Fruit fly (Drosophila melanogaster) whole organism, embryonic: ENCODE measurements around the gene CG12560.

ENCODE experiments used
- ATbp ChIP-seq: fragments of 200-800 bp; sonication (Bioruptor generic); optimal IDR thresholded peaks from 2 replicates; lab custom pipeline; 2017; ENCODE audit warnings: missing biosample characterization, mild to moderate bottlenecking, missing genetic modification characterization, missing genetic modification reagents
- Asciz ChIP-seq: fragments of 200-800 bp; sonication (Bioruptor generic); optimal IDR thresholded peaks from 2 replicates; lab custom pipeline; 2017; ENCODE audit warnings: missing biosample characterization, mild to moderate bottlenecking, missing genetic modification characterization, missing genetic modification reagents
- Atf3 ChIP-seq: fragments of 200-800 bp; sonication (Bioruptor generic); optimal IDR thresholded peaks from 3 replicates; lab custom pipeline; 2016; ENCODE audit warnings: missing biosample characterization, missing genetic modification characterization
- B-H2 ChIP-seq: fragments of 200-800 bp; sonication (Bioruptor generic); optimal IDR thresholded peaks from 2 replicates; lab custom pipeline; 2018; ENCODE audit warnings: missing biosample characterization, mild to moderate bottlenecking, missing genetic modification characterization
- Bdp1 ChIP-seq: fragments of 200-800 bp; sonication (Bioruptor generic); optimal IDR thresholded peaks from 3 replicates; lab custom pipeline; 2016; ENCODE audit warnings: missing biosample characterization, missing genetic modification characterization
- C15 ChIP-seq: fragments of 200-800 bp; sonication (Bioruptor generic); IDR thresholded peaks from 3 replicates; pipeline ENCODE4 v1.3.6; 2022; ENCODE audit warnings: missing biosample characterization, missing genetic modification characterization
- CG10147 ChIP-seq: fragments of 200-800 bp; sonication (Bioruptor generic); optimal IDR thresholded peaks from 2 replicates; lab custom pipeline; 2019; ENCODE audit warnings: missing biosample characterization, mild to moderate bottlenecking, missing genetic modification characterization, moderate library complexity
- CG11723 ChIP-seq: fragments of 200-800 bp; sonication (Bioruptor generic); optimal IDR thresholded peaks from 2 replicates; lab custom pipeline; 2017; ENCODE audit warnings: missing biosample characterization, mild to moderate bottlenecking, missing genetic modification characterization
- CG1233 ChIP-seq: fragments of 200-800 bp; sonication (Bioruptor generic); optimal IDR thresholded peaks from 4 replicates; lab custom pipeline; 2018; ENCODE audit warnings: missing biosample characterization, mild to moderate bottlenecking, missing genetic modification characterization
- CG15011 ChIP-seq: fragments of 200-800 bp; sonication (Bioruptor generic); optimal IDR thresholded peaks from 3 replicates; lab custom pipeline; 2018; ENCODE audit warnings: missing biosample characterization, mild to moderate bottlenecking, missing genetic modification characterization
- CG17328 ChIP-seq: fragments of 200-800 bp; sonication (Bioruptor generic); IDR thresholded peaks from 2 replicates; pipeline ENCODE4 v1.3.6; 2022; ENCODE audit warnings: missing biosample characterization, missing genetic modification characterization
- CG17359 ChIP-seq: fragments of 200-800 bp; sonication (Bioruptor generic); optimal IDR thresholded peaks from 3 replicates; lab custom pipeline; 2018; ENCODE audit warnings: missing biosample characterization, mild to moderate bottlenecking, missing genetic modification characterization, moderate library complexity
- CG17829 ChIP-seq: fragments of 200-800 bp; optimal IDR thresholded peaks from 2 replicates; lab custom pipeline; 2019; ENCODE audit warnings: missing biosample characterization, mild to moderate bottlenecking, missing genetic modification characterization, moderate library complexity
- CG18764 ChIP-seq: fragments of 200-800 bp; sonication (Bioruptor generic); optimal IDR thresholded peaks from 3 replicates; lab custom pipeline; 2016; ENCODE audit warnings: missing biosample characterization, missing genetic modification characterization
- CG2712 ChIP-seq: fragments of 200-800 bp; optimal IDR thresholded peaks from 3 replicates; lab custom pipeline; 2019; ENCODE audit warnings: missing biosample characterization, mild to moderate bottlenecking, missing genetic modification characterization, moderate library complexity
- CG3281 ChIP-seq: fragments of 200-800 bp; sonication (Bioruptor generic); optimal IDR thresholded peaks from 3 replicates; lab custom pipeline; 2017; ENCODE audit warnings: missing biosample characterization, mild to moderate bottlenecking, missing genetic modification characterization
- CG34376 ChIP-seq: fragments of 200-800 bp; sonication (Bioruptor generic); optimal IDR thresholded peaks from 2 replicates; lab custom pipeline; 2018; ENCODE audit warnings: missing biosample characterization, mild to moderate bottlenecking, missing genetic modification characterization
- CG4328 ChIP-seq: fragments of 200-800 bp; sonication (Bioruptor generic); optimal IDR thresholded peaks from 3 replicates; lab custom pipeline; 2017; ENCODE audit warnings: missing biosample characterization, missing genetic modification reagents, missing genetic modification characterization
- CG4617 ChIP-seq: fragments of 200-800 bp; sonication (Bioruptor generic); optimal IDR thresholded peaks from 3 replicates; lab custom pipeline; 2016; ENCODE audit warnings: missing biosample characterization, missing genetic modification characterization, borderline replicate concordance
- CG4707 ChIP-seq: fragments of 200-800 bp; sonication (Bioruptor generic); optimal IDR thresholded peaks from 2 replicates; lab custom pipeline; 2018; ENCODE audit warnings: missing biosample characterization, mild to moderate bottlenecking, missing genetic modification characterization, moderate library complexity
- CG6689 ChIP-seq: fragments of 200-800 bp; sonication (Bioruptor generic); IDR thresholded peaks from 2 replicates; pipeline ENCODE4 v1.3.6; 2022; ENCODE audit warnings: missing biosample characterization, missing genetic modification characterization
- CG9609 ChIP-seq: fragments of 200-800 bp; sonication (Bioruptor generic); optimal IDR thresholded peaks from 3 replicates; lab custom pipeline; 2016; ENCODE audit warnings: missing biosample characterization, missing genetic modification characterization
- CG9727 ChIP-seq: fragments of 200-800 bp; sonication (Bioruptor generic); optimal IDR thresholded peaks from 3 replicates; lab custom pipeline; 2017; ENCODE audit warnings: missing biosample characterization, mild to moderate bottlenecking, missing genetic modification characterization
- CTCF ChIP-seq: fragments of 200-800 bp; sonication (Bioruptor generic); optimal IDR thresholded peaks from 2 replicates; lab custom pipeline; 2017; ENCODE audit warnings: missing biosample characterization, mild to moderate bottlenecking, missing genetic modification characterization, moderate library complexity
- CrebB ChIP-seq: fragments of 200-800 bp; sonication (Bioruptor generic); optimal IDR thresholded peaks from 3 replicates; lab custom pipeline; 2018; ENCODE audit warnings: missing biosample characterization, mild to moderate bottlenecking, missing genetic modification characterization
- Doc2 ChIP-seq: fragments of 200-800 bp; sonication (Bioruptor generic); IDR thresholded peaks from 2 replicates; pipeline ENCODE4 v1.3.6; 2022; ENCODE audit warnings: missing biosample characterization, missing genetic modification characterization
- Fer1 ChIP-seq: fragments of 200-800 bp; sonication (Bioruptor generic); optimal IDR thresholded peaks from 2 replicates; lab custom pipeline; 2017; ENCODE audit warnings: missing biosample characterization, mild to moderate bottlenecking, missing genetic modification characterization
- Fer2 ChIP-seq: fragments of 200-800 bp; sonication (Bioruptor generic); optimal IDR thresholded peaks from 2 replicates; lab custom pipeline; 2018; ENCODE audit warnings: missing biosample characterization, mild to moderate bottlenecking, missing genetic modification characterization, moderate library complexity
- Gug ChIP-seq: fragments of 200-800 bp; sonication (Bioruptor generic); IDR thresholded peaks from 4 replicates; pipeline ENCODE4 v1.3.6; 2022; ENCODE audit warnings: missing biosample characterization, missing genetic modification characterization
- Hand ChIP-seq: fragments of 200-800 bp; sonication (Bioruptor generic); optimal IDR thresholded peaks from 2 replicates; lab custom pipeline; 2017; ENCODE audit warnings: mild to moderate bottlenecking, missing biosample characterization, missing genetic modification reagents, missing genetic modification characterization
- Jarid2 ChIP-seq: fragments of 200-800 bp; sonication (Bioruptor generic); optimal IDR thresholded peaks from 3 replicates; lab custom pipeline; 2017; ENCODE audit warnings: mild to moderate bottlenecking, missing biosample characterization, missing genetic modification reagents, missing genetic modification characterization
- Mrtf ChIP-seq: fragments of 200-800 bp; sonication (Bioruptor generic); IDR thresholded peaks from 3 replicates; pipeline ENCODE4 v1.3.6; 2022; ENCODE audit warnings: missing biosample characterization, missing genetic modification characterization
- Nf-YC ChIP-seq: fragments of 200-800 bp; optimal IDR thresholded peaks from 3 replicates; lab custom pipeline; 2019; ENCODE audit warnings: missing biosample characterization, mild to moderate bottlenecking, missing genetic modification characterization, moderate library complexity
- Sry-δ ChIP-seq: fragments of 200-800 bp; sonication (Bioruptor generic); optimal IDR thresholded peaks from 2 replicates; lab custom pipeline; 2016; ENCODE audit warnings: missing biosample characterization, missing genetic modification characterization
- Stat92E ChIP-seq, 3 experiments: fragments of >200 bp in 2 of 3; fragments of 200-800 bp in 1 of 3; sonication (Bioruptor generic) in 1 of 3; optimal IDR thresholded peaks; 2 replicates each; lab custom pipeline; 2017 to 2019; ENCODE audit warnings: missing biosample characterization in 3 of 3, missing genetic modification characterization in 3 of 3, mild to moderate bottlenecking in 1 of 3, moderate library complexity in 1 of 3
- cato ChIP-seq: fragments of 200-800 bp; sonication (Bioruptor generic); optimal IDR thresholded peaks from 2 replicates; lab custom pipeline; 2016; ENCODE audit warnings: missing biosample characterization, missing genetic modification characterization, borderline replicate concordance
- cg ChIP-seq: fragments of 200-800 bp; sonication (Bioruptor generic); optimal IDR thresholded peaks from 3 replicates; lab custom pipeline; 2019; ENCODE audit warnings: missing biosample characterization, mild to moderate bottlenecking, missing genetic modification characterization, moderate library complexity
- chif ChIP-seq, 2 experiments: fragments of 200-800 bp; sonication (Bioruptor generic); optimal IDR thresholded peaks; 3 replicates each; lab custom pipeline; 2016; ENCODE audit warnings: missing biosample characterization in 2 of 2, missing genetic modification characterization in 2 of 2
- crc ChIP-seq: fragments of 200-800 bp; sonication (Bioruptor generic); optimal IDR thresholded peaks from 2 replicates; lab custom pipeline; 2016; ENCODE audit warnings: missing biosample characterization, missing genetic modification characterization
- disco-r ChIP-seq: fragments of 200-800 bp; sonication (Bioruptor generic); optimal IDR thresholded peaks from 2 replicates; lab custom pipeline; 2016; ENCODE audit warnings: missing biosample characterization, missing genetic modification characterization
- grau ChIP-seq: fragments of 200-800 bp; optimal IDR thresholded peaks from 3 replicates; lab custom pipeline; 2019; ENCODE audit warnings: missing biosample characterization, mild to moderate bottlenecking, missing genetic modification characterization, moderate library complexity
- jumu ChIP-seq: fragments of 200-800 bp; sonication (Bioruptor generic); optimal IDR thresholded peaks from 3 replicates; lab custom pipeline; 2016; ENCODE audit warnings: missing biosample characterization, missing genetic modification characterization
- onecut ChIP-seq: fragments of 200-800 bp; sonication (Bioruptor generic); IDR thresholded peaks from 2 replicates; pipeline ENCODE4 v1.3.6; 2022; ENCODE audit warnings: missing biosample characterization, missing genetic modification characterization
- ro ChIP-seq: fragments of 200-800 bp; sonication (Bioruptor generic); IDR thresholded peaks from 2 replicates; pipeline ENCODE4 v1.3.6; 2022; ENCODE audit warnings: missing biosample characterization, missing genetic modification characterization
- slp2 ChIP-seq: fragments of 200-800 bp; sonication (Bioruptor generic); optimal IDR thresholded peaks from 2 replicates; lab custom pipeline; 2016; ENCODE audit warnings: missing biosample characterization, missing genetic modification characterization
- sob ChIP-seq: fragments of 200-800 bp; sonication (Bioruptor generic); IDR thresholded peaks from 2 replicates; pipeline ENCODE4 v1.3.6; 2022; ENCODE audit warnings: missing biosample characterization, missing genetic modification characterization
- stwl ChIP-seq: fragments of 200-800 bp; sonication (Bioruptor generic); optimal IDR thresholded peaks from 3 replicates; lab custom pipeline; 2018; ENCODE audit warnings: missing biosample characterization, mild to moderate bottlenecking, missing genetic modification characterization, moderate library complexity
- unpg ChIP-seq: fragments of 200-800 bp; sonication (Bioruptor generic); optimal IDR thresholded peaks from 3 replicates; lab custom pipeline; 2018; ENCODE audit warnings: missing biosample characterization, mild to moderate bottlenecking, missing genetic modification characterization, moderate library complexity
- yki ChIP-seq: fragments of >200 bp; optimal IDR thresholded peaks from 3 replicates; lab custom pipeline; 2018

The CG12560 gene

dm6 chr2L:7993984-7994854 is 15.1 kb downstream of the CG12560 start, which contains the start of gene pes (continued):
- TF ChIP-seq Doc2 (GFP tag; lab: Robert Waterston, UW) (peak; percentile 68; the same call in 1 of the 2 replicates), CG2712 (tag; lab: Kevin White, UChicago) (peak; percentile 89), CG18764 (peak; percentile 83), CG10147 (peak; percentile 95), Fer2 (peak; percentile 87), CG4328 (GFP tag; lab: Kevin White, UChicago) (peak; percentile 94), ATbp (GFP tag; lab: Kevin White, UChicago) (peak; percentile 66), Bdp1 (GFP tag; lab: Kevin White, UChicago) (no peak), Jarid2 (GFP tag; lab: Kevin White, UChicago) (peak; percentile 95), CG11723 (GFP tag; lab: Kevin White, UChicago) (no peak), Asciz (GFP tag; lab: Kevin White, UChicago) (peak; percentile 60), stwl (peak; percentile 20), ro (no peak), CG9727 (GFP tag; lab: Kevin White, UChicago) (peak; percentile 97), B-H2 (GFP tag; lab: Kevin White, UChicago) (peak; percentile 65), CG17328 (GFP tag; lab: Robert Waterston, UW) (peak; percentile 47; the same call in 1 of the 2 replicates), CG17359 (tag; lab: Kevin White, UChicago) (peak; percentile 88), CrebB (peak; percentile 24), CG9609 (GFP tag; lab: Kevin White, UChicago) (no peak), CTCF (GFP tag; lab: Kevin White, UChicago) (peak; percentile 53), jumu (GFP tag; lab: Kevin White, UChicago) (peak; percentile 89), slp2 (GFP tag; lab: Kevin White, UChicago) (no peak), cato (no peak), unpg (GFP tag; lab: Kevin White, UChicago) (peak; percentile 84), Stat92E (GFP tag; optimal IDR thresholded peaks at IDR 0.05; lab: Kevin White, UChicago) (peak in 1 of 3 experiments; percentile 95), yki (lab: Kevin White, UChicago) (peak; percentile 25), Sry-δ (GFP tag; lab: Kevin White, UChicago) (peak; percentile 31), Fer1 (peak; percentile 97), Mrtf (GFP tag; lab: Robert Waterston, UW) (no peak), chif (GFP tag; optimal IDR thresholded peaks at IDR 0.05; lab: Kevin White, UChicago) (peak; percentile 6 to 62), CG15011 (GFP tag; lab: Kevin White, UChicago) (peak; percentile 89), CG1233 (peak; percentile 86), grau (tag; lab: Kevin White, UChicago) (peak; percentile 80), Nf-YC (tag; lab: Kevin White, UChicago) (peak; percentile 81), CG34376 (GFP tag; lab: Kevin White, UChicago) (peak; percentile 98), CG4707 (GFP tag; lab: Kevin White, UChicago) (peak; percentile 66), Atf3 (GFP tag; lab: Kevin White, UChicago) (peak; percentile 60), crc (GFP tag; lab: Kevin White, UChicago) (peak; percentile 84), disco-r (no peak), CG6689 (peak; percentile 95), C15 (GFP tag; lab: Robert Waterston, UW) (peak; percentile 79), onecut (GFP tag; lab: Robert Waterston, UW) (peak; percentile 85), CG17829 (peak; percentile 86), CG4617 (no peak), cg (GFP tag; lab: Kevin White, UChicago) (peak; percentile 92), CG3281 (peak; percentile 96), Gug (GFP tag; lab: Robert Waterston, UW) (peak; percentile 95), sob (GFP tag; lab: Robert Waterston, UW) (peak; percentile 64), Hand (no peak)
